Fruit fly (Drosophila melanogaster) whole organism, pupa: ENCODE results near the gene CG32301.

Experiments used
- CG10348 ChIP-seq: fragments of 200-800 bp; sonication (Bioruptor generic); IDR thresholded peaks from 2 replicates; pipeline ENCODE4 v1.3.6; 2022; ENCODE audit warnings: missing biosample characterization, missing genetic modification characterization
- CG12605 ChIP-seq: fragments of 200-800 bp; sonication (Bioruptor generic); IDR thresholded peaks from 2 replicates; pipeline ENCODE4 v1.3.6; 2022; ENCODE audit warnings: missing biosample characterization, missing genetic modification characterization
- CG13204 ChIP-seq: fragments of 200-800 bp; sonication (Bioruptor generic); optimal IDR thresholded peaks from 2 replicates; lab custom pipeline; 2018; ENCODE audit warnings: missing biosample characterization, mild to moderate bottlenecking, missing genetic modification characterization, moderate library complexity
- CG14655 ChIP-seq: fragments of 200-800 bp; sonication (Bioruptor generic); optimal IDR thresholded peaks from 3 replicates; lab custom pipeline; 2017; ENCODE audit warnings: mild to moderate bottlenecking, missing biosample characterization, missing genetic modification reagents, missing genetic modification characterization
- CG15710 ChIP-seq: fragments of 200-800 bp; sonication (Bioruptor generic); optimal IDR thresholded peaks from 2 replicates; lab custom pipeline; 2018; ENCODE audit warnings: missing biosample characterization, mild to moderate bottlenecking, missing genetic modification characterization, moderate library complexity
- CG17806 ChIP-seq: fragments of 200-800 bp; sonication (Bioruptor generic); optimal IDR thresholded peaks from 2 replicates; lab custom pipeline; 2018; ENCODE audit warnings: missing biosample characterization, mild to moderate bottlenecking, missing genetic modification characterization, moderate library complexity
- CG32121 ChIP-seq: fragments of 200-800 bp; sonication (Bioruptor generic); IDR thresholded peaks from 2 replicates; pipeline ENCODE4 v1.3.6; 2022; ENCODE audit warnings: missing biosample characterization, missing genetic modification characterization
- CG34367 ChIP-seq: fragments of 200-800 bp; sonication (Bioruptor generic); optimal IDR thresholded peaks from 2 replicates; lab custom pipeline; 2018; ENCODE audit warnings: missing biosample characterization, mild to moderate bottlenecking, missing genetic modification characterization
- CG4496 ChIP-seq: fragments of 200-800 bp; sonication (Bioruptor generic); IDR thresholded peaks from 3 replicates; pipeline ENCODE4 v1.3.6; 2022; ENCODE audit warnings: missing biosample characterization, missing genetic modification characterization
- CG8159 ChIP-seq: fragments of 200-800 bp; sonication (Bioruptor generic); optimal IDR thresholded peaks from 3 replicates; lab custom pipeline; 2018; ENCODE audit warnings: missing biosample characterization, mild to moderate bottlenecking, missing genetic modification characterization, moderate library complexity
- CG8301 ChIP-seq: fragments of 200-800 bp; sonication (Bioruptor generic); optimal IDR thresholded peaks from 2 replicates; lab custom pipeline; 2018; ENCODE audit warnings: missing biosample characterization, mild to moderate bottlenecking, missing genetic modification characterization
- CG9948 ChIP-seq: fragments of 200-800 bp; sonication (Bioruptor generic); optimal IDR thresholded peaks from 2 replicates; lab custom pipeline; 2018; ENCODE audit warnings: missing biosample characterization, mild to moderate bottlenecking, missing genetic modification characterization, moderate library complexity
- D1 ChIP-seq: fragments of 200-800 bp; sonication (Bioruptor generic); optimal IDR thresholded peaks from 2 replicates; lab custom pipeline; 2018; ENCODE audit warnings: missing biosample characterization, mild to moderate bottlenecking, missing genetic modification characterization, moderate library complexity
- EcR ChIP-seq: fragments of 200-800 bp; sonication (Bioruptor generic); optimal IDR thresholded peaks from 3 replicates; lab custom pipeline; 2019; ENCODE audit warnings: missing biosample characterization, missing genetic modification characterization, mild to moderate bottlenecking, moderate library complexity, missing genetic modification reagents
- Ets98B ChIP-seq: fragments of 200-800 bp; sonication (Bioruptor generic); IDR thresholded peaks from 2 replicates; pipeline ENCODE4 v1.3.6; 2022; ENCODE audit warnings: missing biosample characterization, missing genetic modification characterization
- Pif1A ChIP-seq: fragments of 200-800 bp; sonication (Bioruptor generic); optimal IDR thresholded peaks from 3 replicates; lab custom pipeline; 2016; ENCODE audit warnings: missing biosample characterization, missing genetic modification characterization
- Pif1B ChIP-seq: fragments of 200-800 bp; sonication (Bioruptor generic); optimal IDR thresholded peaks from 3 replicates; lab custom pipeline; 2016; ENCODE audit warnings: missing biosample characterization, missing genetic modification characterization
- Snoo ChIP-seq: fragments of 200-800 bp; sonication (Bioruptor generic); optimal IDR thresholded peaks from 3 replicates; lab custom pipeline; 2017; ENCODE audit warnings: missing biosample characterization, mild to moderate bottlenecking, missing genetic modification characterization, inconsistent platforms
- fd96Ca ChIP-seq: fragments of 200-800 bp; sonication (Bioruptor generic); IDR thresholded peaks from 3 replicates; pipeline ENCODE4 v1.3.6; 2022; ENCODE audit warnings: missing biosample characterization, missing genetic modification characterization
- gl ChIP-seq: fragments of 200-800 bp; sonication (Bioruptor generic); optimal IDR thresholded peaks from 2 replicates; lab custom pipeline; 2018; ENCODE audit warnings: missing biosample characterization, mild to moderate bottlenecking, missing genetic modification characterization
- rn ChIP-seq: fragments of 200-800 bp; sonication (Bioruptor generic); IDR thresholded peaks from 2 replicates; pipeline ENCODE4 v1.3.6; 2022; ENCODE audit warnings: missing biosample characterization, missing genetic modification characterization

The CG32301 gene

dm6 chr3L:2243846-2244528 is at the start of gene CG32301:
CG32301 (plus strand) TSS chr3L:2244478.
- TF ChIP-seq CG13204 (GFP tag; lab: Kevin White, UChicago) (no peak), Pif1A (GFP tag; lab: Kevin White, UChicago) (no peak), Snoo (tag; lab: Kevin White, UChicago) (no peak), CG34367 (tag; lab: Kevin White, UChicago) (no peak), CG32121 (GFP tag; lab: Robert Waterston, UW) (no peak), rn (GFP tag; lab: Robert Waterston, UW) (no peak), gl (tag; lab: Kevin White, UChicago) (no peak), CG9948 (tag; lab: Kevin White, UChicago) (no peak), CG17806 (tag; lab: Kevin White, UChicago) (no peak), CG12605 (GFP tag; lab: Robert Waterston, UW) (no peak), Ets98B (no peak), CG14655 (GFP tag; lab: Kevin White, UChicago) (no peak), CG4496 (GFP tag; lab: Robert Waterston, UW) (no peak), CG8301 (no peak), Pif1B (no peak), CG10348 (no peak), fd96Ca (GFP tag; lab: Robert Waterston, UW) (no peak), CG8159 (tag; lab: Kevin White, UChicago) (no peak), EcR (no peak), CG15710 (tag; lab: Kevin White, UChicago) (no peak)

dm6 chr3L:2196713-2197112 is 47.6 kb upstream of the CG32301 start, which contains the start of gene CG8960:
CG8960 (plus strand) TSS chr3L:2197013.
- TF ChIP-seq D1 (tag; lab: Kevin White, UChicago) (no peak), CG12605 (GFP tag; lab: Robert Waterston, UW) (no peak), CG8301 (no peak), CG14655 (GFP tag; lab: Kevin White, UChicago) (no peak), CG15710 (tag; lab: Kevin White, UChicago) (no peak), CG4496 (GFP tag; lab: Robert Waterston, UW) (no peak), Ets98B (no peak), CG13204 (GFP tag; lab: Kevin White, UChicago) (no peak), CG9948 (tag; lab: Kevin White, UChicago) (no peak), CG17806 (tag; lab: Kevin White, UChicago) (no peak), rn (GFP tag; lab: Robert Waterston, UW) (no peak), Pif1A (GFP tag; lab: Kevin White, UChicago) (no peak), CG10348 (no peak), CG32121 (GFP tag; lab: Robert Waterston, UW) (no peak)
- TF ChIP-seq, all 21 proteins: peak for 0

dm6 chr3L:2212403-2212802 is 31.9 kb upstream of the CG32301 start, which contains the start of gene CG15878:
CG15878 (minus strand) TSS chr3L:2212503.
- TF ChIP-seq CG13204 (GFP tag; lab: Kevin White, UChicago) (no peak), CG32121 (GFP tag; lab: Robert Waterston, UW) (no peak), gl (tag; lab: Kevin White, UChicago) (no peak), CG9948 (tag; lab: Kevin White, UChicago) (no peak), Snoo (tag; lab: Kevin White, UChicago) (no peak), Pif1B (no peak), CG8301 (no peak), CG15710 (tag; lab: Kevin White, UChicago) (no peak), CG12605 (GFP tag; lab: Robert Waterston, UW) (no peak), CG4496 (GFP tag; lab: Robert Waterston, UW) (no peak), CG8159 (tag; lab: Kevin White, UChicago) (no peak), Pif1A (GFP tag; lab: Kevin White, UChicago) (no peak), EcR (no peak), Ets98B (no peak), CG17806 (tag; lab: Kevin White, UChicago) (no peak), CG34367 (tag; lab: Kevin White, UChicago) (no peak), D1 (tag; lab: Kevin White, UChicago) (no peak), CG10348 (no peak), fd96Ca (GFP tag; lab: Robert Waterston, UW) (no peak), rn (GFP tag; lab: Robert Waterston, UW) (no peak)

dm6 chr3L:2228367-2229171 is 15.7 kb upstream of the CG32301 start:
- TF ChIP-seq CG34367 (tag; lab: Kevin White, UChicago) (no peak), CG12605 (GFP tag; lab: Robert Waterston, UW) (no peak), CG10348 (no peak), CG32121 (GFP tag; lab: Robert Waterston, UW) (no peak), CG13204 (GFP tag; lab: Kevin White, UChicago) (no peak), CG17806 (tag; lab: Kevin White, UChicago) (no peak)
- TF ChIP-seq, all 21 proteins: peak for 0

dm6 chr3L:2229172-2229696 is 15.0 kb upstream of the CG32301 start, which contains the start of gene Oseg2:
Oseg2 (plus strand) TSS chr3L:2229646.
- TF ChIP-seq fd96Ca (GFP tag; lab: Robert Waterston, UW), result no peak
- no peak for TF ChIP-seq Pif1A (GFP tag; lab: Kevin White, UChicago)
- TF ChIP-seq CG32121 (GFP tag; lab: Robert Waterston, UW), result no peak
- TF ChIP-seq CG10348, result no peak
- TF ChIP-seq CG12605 (GFP tag; lab: Robert Waterston, UW), result peak; percentile 85
